Worm (Caenorhabditis elegans): Measurements from ENCODE around the gene mes-1.

The mes-1 gene

DNA sequence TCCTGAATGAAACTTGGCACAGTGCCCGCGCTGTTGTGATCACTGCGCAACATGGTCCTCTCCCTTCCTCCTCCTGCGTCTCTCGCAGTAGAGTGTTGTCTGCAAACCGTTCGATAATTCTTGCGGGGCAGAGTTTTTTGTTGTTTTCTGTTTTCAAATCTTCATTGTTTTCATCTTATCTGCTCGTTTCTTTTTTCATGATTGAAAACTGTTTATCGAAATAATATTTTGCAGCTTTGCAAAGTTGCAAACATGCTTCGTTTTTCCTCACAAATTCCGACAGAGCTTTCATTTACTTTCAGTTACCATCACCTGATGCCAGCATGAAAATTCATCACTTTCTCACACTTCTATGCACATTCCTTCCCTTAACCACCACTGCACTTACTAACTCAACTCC is at the start of gene mes-1:
mes-1 (plus strand) TSS at position 301 of the 400 bp plus-strand sequence.
- no peak for TF ChIP-seq jun-1 (tag; optimal IDR thresholded peaks at IDR 0.05)
- no peak for TF ChIP-seq arid-1 (GFP tag; conservative IDR thresholded peaks at IDR 0.05)
- TF ChIP-seq unc-39 (tag; optimal IDR thresholded peaks at IDR 0.05): no peak
- TF ChIP-seq daf-16 (GFP tag; optimal IDR thresholded peaks at IDR 0.05): no peak
- TF ChIP-seq daf-16 (tag; optimal IDR thresholded peaks at IDR 0.05): no peak
- no peak for TF ChIP-seq daf-19 (GFP tag; conservative IDR thresholded peaks at IDR 0.05)
- no peak for TF ChIP-seq F44E2.7 (GFP tag; IDR thresholded peaks at IDR 0.05)
- TF ChIP-seq F49E8.2 (tag; optimal IDR thresholded peaks at IDR 0.05; ENCODE audit: borderline replicate concordance): no peak
- TF ChIP-seq nhr-25 (tag; optimal IDR thresholded peaks at IDR 0.05; ENCODE audit: borderline replicate concordance, insufficient read depth): no peak
- no peak for TF ChIP-seq nhr-111 (GFP tag; optimal IDR thresholded peaks at IDR 0.05)
- no peak for TF ChIP-seq hlh-11 (tag; optimal IDR thresholded peaks at IDR 0.05)
- no peak for TF ChIP-seq mes-2 (tag; optimal IDR thresholded peaks at IDR 0.05; ENCODE audit: poor library complexity, severe bottlenecking)
- no peak for TF ChIP-seq nhr-10 (tag; optimal IDR thresholded peaks at IDR 0.05)
- no peak for TF ChIP-seq spr-1 (tag; optimal IDR thresholded peaks at IDR 0.05)
- no peak for TF ChIP-seq ztf-7 (tag; optimal IDR thresholded peaks at IDR 0.05)
- TF ChIP-seq Y75B8A.6 (GFP tag; IDR thresholded peaks at IDR 0.05): no peak
- no peak for TF ChIP-seq mdl-1 (tag; optimal IDR thresholded peaks at IDR 0.05)
- no peak for TF ChIP-seq fos-1 (tag; optimal IDR thresholded peaks at IDR 0.05)
- no peak for TF ChIP-seq ama-1 (optimal IDR thresholded peaks at IDR 0.05)
- TF ChIP-seq lin-15B (tag; optimal IDR thresholded peaks at IDR 0.05): no peak
- no peak for TF ChIP-seq unc-130 (GFP tag; optimal IDR thresholded peaks at IDR 0.05)

DNA sequence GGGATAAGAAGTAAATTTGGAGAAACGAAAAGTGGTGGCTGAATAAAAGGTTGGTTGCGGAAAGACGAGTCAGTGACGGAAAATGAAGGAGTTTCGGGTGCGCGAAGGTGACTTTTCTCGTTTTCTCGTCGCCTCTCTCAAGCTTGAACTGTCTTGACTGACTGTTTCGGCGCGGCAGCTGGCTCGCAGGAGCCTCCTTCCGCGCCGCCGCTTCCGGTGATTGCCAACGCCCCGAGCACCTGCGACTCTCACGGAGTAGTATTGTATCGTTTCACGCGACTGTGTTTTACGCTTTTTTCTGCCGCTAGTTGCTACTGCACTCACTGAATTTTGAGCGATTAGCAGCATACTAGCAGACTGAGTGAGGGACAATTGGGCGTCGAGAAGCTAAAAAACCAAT is 42.6 kb upstream of the mes-1 start, which contains the start of gene C34E11.2:
C34E11.2 (minus strand) TSS at position 84 of the 400 bp plus-strand sequence.
- TF ChIP-seq ceh-28 (tag; optimal IDR thresholded peaks at IDR 0.05) (no peak), daf-12 (tag; optimal IDR thresholded peaks at IDR 0.05) (no peak), set-16 (GFP tag; IDR thresholded peaks at IDR 0.05) (peak; percentile 87), egl-43 (GFP tag; IDR thresholded peaks at IDR 0.05) (0 out of 2 replicates have a peak, but pooled peaks have one; percentile 44), ceh-82 (tag; optimal IDR thresholded peaks at IDR 0.05) (no peak), unc-39 (tag; optimal IDR thresholded peaks at IDR 0.05) (no peak), nhr-77 (tag; optimal IDR thresholded peaks at IDR 0.05) (no peak), nhr-6 (tag; optimal IDR thresholded peaks at IDR 0.05) (no peak)

DNA sequence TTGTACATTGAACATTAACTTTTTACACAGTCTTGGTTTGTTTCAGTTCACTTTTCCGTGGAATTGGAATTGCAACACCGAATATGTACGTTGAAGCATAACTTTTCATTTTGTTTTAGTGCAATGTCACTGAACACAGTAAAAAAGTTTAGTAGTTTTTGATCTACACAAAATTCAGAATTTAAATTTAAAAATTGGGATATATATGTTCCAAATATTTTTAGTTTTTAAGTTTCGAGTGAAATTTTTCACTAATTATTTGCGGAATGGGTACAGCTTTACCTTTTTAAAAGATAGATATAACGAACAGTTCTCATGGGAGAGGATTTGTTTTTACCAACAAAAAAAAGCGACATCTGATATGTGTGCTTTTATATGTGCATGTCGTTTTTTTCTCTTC is 40.5 kb upstream of the mes-1 start:
- TF ChIP-seq lsy-2 (tag; optimal IDR thresholded peaks at IDR 0.05) (no peak), ztf-7 (tag; optimal IDR thresholded peaks at IDR 0.05) (no peak), T20F7.1 (GFP tag; optimal IDR thresholded peaks at IDR 0.05) (no peak), aha-1 (tag) (peak; percentile 92), gei-8 (GFP tag; optimal IDR thresholded peaks at IDR 0.05) (no peak)

DNA sequence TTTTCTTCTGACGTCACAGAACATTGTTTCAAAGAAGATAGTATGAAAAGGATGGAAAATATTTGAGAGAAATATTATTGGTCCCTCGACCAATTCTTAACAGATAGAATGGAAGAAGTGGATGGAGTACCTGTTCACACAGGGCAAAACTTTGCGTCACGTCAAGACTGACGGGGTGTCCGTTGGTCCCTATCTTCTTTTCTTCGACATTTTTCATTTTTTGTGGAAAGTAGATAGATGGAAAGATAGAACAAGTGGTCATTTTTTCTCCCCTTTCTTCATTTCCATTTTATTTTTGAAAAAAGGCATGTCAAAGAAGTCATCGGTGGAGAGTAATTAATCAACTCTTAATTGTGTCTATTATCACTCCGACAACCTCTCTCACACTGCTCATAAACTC is 38.6 kb upstream of the mes-1 start:
- TF ChIP-seq hif-1 (tag; optimal IDR thresholded peaks at IDR 0.05): no peak
- peak in 1 of 2 experiments; percentile 41 for TF ChIP-seq daf-16 (GFP tag; optimal IDR thresholded peaks at IDR 0.05)
- no peak for TF ChIP-seq daf-16 (tag; optimal IDR thresholded peaks at IDR 0.05)

DNA sequence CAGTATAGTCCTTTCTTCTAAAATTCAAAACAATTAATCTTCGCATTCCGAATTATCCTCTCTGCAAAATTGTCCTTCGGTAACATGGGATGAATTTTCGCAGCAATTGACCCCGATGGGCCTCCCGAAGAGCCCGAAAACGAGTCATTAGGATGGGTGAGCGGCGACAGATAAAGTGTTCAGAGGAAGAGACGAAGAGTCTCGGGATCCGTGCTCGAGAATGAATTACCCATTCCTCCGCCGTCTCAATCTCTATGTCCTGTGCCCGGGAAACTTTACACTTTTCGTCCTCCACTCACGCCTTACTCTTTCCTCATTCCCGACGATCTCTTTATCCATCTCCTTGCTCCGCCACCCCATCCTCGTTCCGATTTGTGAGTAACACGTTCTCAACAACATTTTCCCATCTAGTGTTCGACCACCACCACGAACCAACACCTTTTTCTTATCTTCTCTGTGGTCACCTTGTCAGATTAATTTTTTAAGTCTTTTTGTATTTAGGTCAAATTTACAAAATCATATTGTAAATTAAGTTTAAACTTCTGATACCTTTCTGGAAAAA is 36.0 kb upstream of the mes-1 start:
- no peak for TF ChIP-seq dve-1 (tag; optimal IDR thresholded peaks at IDR 0.05; ENCODE audit: insufficient read depth)
- no peak for TF ChIP-seq mdt-29 (GFP tag; IDR thresholded peaks at IDR 0.05)
- TF ChIP-seq unc-62 (GFP tag; optimal IDR thresholded peaks at IDR 0.05 in 1 of 2): peak in 1 of 2 experiments; percentile 94
- TF ChIP-seq unc-62 (tag; optimal IDR thresholded peaks at IDR 0.05): no peak
- no peak for TF ChIP-seq nhr-111 (GFP tag; optimal IDR thresholded peaks at IDR 0.05)
- no peak for TF ChIP-seq ceh-44 (GFP tag; IDR thresholded peaks at IDR 0.05)
- no peak for TF ChIP-seq ama-1 (optimal IDR thresholded peaks at IDR 0.05)
- no peak for TF ChIP-seq mep-1 (tag; optimal IDR thresholded peaks at IDR 0.05)
- no peak for TF ChIP-seq dmd-6 (GFP tag; IDR thresholded peaks at IDR 0.05)
- TF ChIP-seq ceh-32 (tag; optimal IDR thresholded peaks at IDR 0.05; ENCODE audit: poor library complexity): no peak
- no peak for TF ChIP-seq nhr-41 (GFP tag; IDR thresholded peaks at IDR 0.05)
- TF ChIP-seq zag-1 (tag; optimal IDR thresholded peaks at IDR 0.05): no peak
- TF ChIP-seq R02D3.7 (tag; optimal IDR thresholded peaks at IDR 0.05): no peak
- TF ChIP-seq aha-1 (tag): peak; percentile 90
- no peak for TF ChIP-seq ZK546.5 (tag; optimal IDR thresholded peaks at IDR 0.05)
